Worm (Caenorhabditis elegans): Measurements from ENCODE around the gene T04C9.1.
"Not testable (repeated sequence)": the region's sequence is repeated elsewhere in the genome, so short reads cannot be mapped to it uniquely, and the experiment has no call there.

ce11 chrIII:6013027-6013426 lies 20.0 kb downstream of the T04C9.1 start:
- TF ChIP-seq ces-1 (GFP tag; optimal IDR thresholded peaks at IDR 0.05); tbx-2 (tag; optimal IDR thresholded peaks at IDR 0.05): not testable (repeated sequence)
